Worm (Caenorhabditis elegans): ENCODE measurements around the gene F15H10.5.

F15H10.5 gene

DNA sequence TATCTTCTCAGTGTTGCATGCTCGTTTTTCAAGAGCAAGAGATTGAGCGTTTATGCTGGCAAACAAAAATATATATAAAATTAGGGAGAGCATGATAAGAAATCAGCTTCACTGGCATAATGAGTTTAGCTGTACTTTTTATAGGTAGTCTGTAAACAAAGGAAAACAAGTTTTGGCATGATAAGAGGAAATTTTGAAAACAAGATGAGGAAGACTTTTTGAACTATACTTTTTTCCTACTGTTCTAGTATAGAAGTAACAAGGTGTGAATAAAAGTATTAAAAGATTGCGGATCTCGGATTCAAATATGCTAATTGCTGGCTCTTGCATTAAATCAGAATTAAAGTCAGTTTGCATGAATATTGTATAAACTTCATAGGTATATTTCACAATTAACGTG is at the start of gene F15H10.5:
Gene F15H10.5, minus strand, starts transcription at position 101 of the 400 bp plus-strand sequence.
- TF ChIP-seq ama-1 (optimal IDR thresholded peaks at IDR 0.05) (no peak), F13C5.2 (tag; optimal IDR thresholded peaks at IDR 0.05) (no peak), sea-1 (GFP tag; conservative IDR thresholded peaks at IDR 0.05) (no peak), ceh-36 (tag; optimal IDR thresholded peaks at IDR 0.05) (no peak), tra-4 (tag; optimal IDR thresholded peaks at IDR 0.05) (no peak), scrt-1 (GFP tag; IDR thresholded peaks at IDR 0.05) (no peak), ets-7 (tag; optimal IDR thresholded peaks at IDR 0.05) (no peak), pes-1 (GFP tag; IDR thresholded peaks at IDR 0.05) (no peak), hmbx-1 (tag; optimal IDR thresholded peaks at IDR 0.05) (no peak), hmg-4 (GFP tag; optimal IDR thresholded peaks at IDR 0.05) (no peak), B0310.2 (tag; optimal IDR thresholded peaks at IDR 0.05) (no peak), ceh-13 (GFP tag; optimal IDR thresholded peaks at IDR 0.05) (no peak), hnd-1 (tag; optimal IDR thresholded peaks at IDR 0.05) (no peak), tbx-37 (GFP tag; conservative IDR thresholded peaks at IDR 0.05) (no peak), tbx-11 (GFP tag; IDR thresholded peaks at IDR 0.05) (no peak), flt-1 (GFP tag; IDR thresholded peaks at IDR 0.05) (no peak), aly-1 (tag; optimal IDR thresholded peaks at IDR 0.05) (no peak)

DNA sequence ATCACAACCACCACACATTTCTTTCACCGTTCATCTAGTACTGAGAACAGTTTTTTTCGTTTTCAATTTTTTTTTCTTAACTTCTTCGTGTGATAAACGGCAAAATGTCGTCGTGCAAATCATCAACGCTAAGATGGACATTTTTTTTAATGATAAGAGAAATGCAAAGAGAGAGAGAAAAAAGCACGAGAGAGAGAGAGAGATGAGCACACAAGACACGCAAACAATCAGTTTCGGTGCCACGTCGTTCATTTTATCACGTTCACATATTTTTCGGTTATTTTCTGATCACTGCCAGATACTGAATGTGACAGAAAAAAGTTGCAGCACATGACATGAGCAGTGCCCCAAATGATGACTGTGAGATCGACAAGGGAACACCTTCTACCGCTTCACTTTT is 49.3 kb upstream of the F15H10.5 start, which contains the start of gene egl-9:
Gene egl-9, plus strand, starts transcription at position 328 of the 400 bp plus-strand sequence.
- no peak for TF ChIP-seq B0310.2 (tag; optimal IDR thresholded peaks at IDR 0.05)

ce11 chrV:10467659-10468058 is 48.8 kb upstream of the F15H10.5 start:
- no peak for TF ChIP-seq ceh-36 (tag; optimal IDR thresholded peaks at IDR 0.05)
- TF ChIP-seq tbx-11 (GFP tag; IDR thresholded peaks at IDR 0.05), result no peak
- TF ChIP-seq scrt-1 (GFP tag; IDR thresholded peaks at IDR 0.05), result no peak
- no peak for TF ChIP-seq B0310.2 (tag; optimal IDR thresholded peaks at IDR 0.05)
- no peak for TF ChIP-seq F13C5.2 (tag; optimal IDR thresholded peaks at IDR 0.05)
- TF ChIP-seq hmg-4 (GFP tag; optimal IDR thresholded peaks at IDR 0.05), result no peak
- TF ChIP-seq ama-1 (optimal IDR thresholded peaks at IDR 0.05), result no peak
- TF ChIP-seq ets-7 (tag; optimal IDR thresholded peaks at IDR 0.05), result no peak
- TF ChIP-seq pes-1 (GFP tag; IDR thresholded peaks at IDR 0.05), result no peak
- TF ChIP-seq hmbx-1 (tag; optimal IDR thresholded peaks at IDR 0.05), result no peak
- TF ChIP-seq hnd-1 (tag; optimal IDR thresholded peaks at IDR 0.05), result no peak

DNA sequence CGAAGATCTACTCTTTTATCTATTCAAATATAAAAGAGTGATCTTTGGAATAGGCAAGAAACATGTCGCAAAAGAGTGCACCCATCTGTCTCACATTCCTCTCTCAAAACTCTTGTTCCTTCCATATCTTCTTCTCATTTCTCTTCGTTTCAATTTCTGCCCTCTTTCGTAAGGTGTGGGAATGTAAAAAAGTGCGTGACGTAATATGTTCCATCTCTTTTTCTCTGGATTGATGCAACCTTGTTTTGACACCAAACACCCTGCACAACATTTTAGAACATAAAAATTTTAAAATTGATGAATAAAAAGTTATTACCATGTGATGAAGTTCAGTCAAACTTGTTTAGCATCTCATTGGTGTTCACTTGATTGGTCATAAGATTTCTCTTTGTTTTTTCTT is 48.2 kb upstream of the F15H10.5 start:
- no peak for TF ChIP-seq B0310.2 (tag; optimal IDR thresholded peaks at IDR 0.05)
- no peak for TF ChIP-seq hmg-4 (GFP tag; optimal IDR thresholded peaks at IDR 0.05)
- TF ChIP-seq hnd-1 (tag; optimal IDR thresholded peaks at IDR 0.05), result no peak
- TF ChIP-seq tbx-11 (GFP tag; IDR thresholded peaks at IDR 0.05), result no peak
- TF ChIP-seq ceh-13 (GFP tag; optimal IDR thresholded peaks at IDR 0.05), result no peak
- no peak for TF ChIP-seq scrt-1 (GFP tag; IDR thresholded peaks at IDR 0.05)
- TF ChIP-seq ets-7 (tag; optimal IDR thresholded peaks at IDR 0.05), result no peak
- no peak for TF ChIP-seq F13C5.2 (tag; optimal IDR thresholded peaks at IDR 0.05)
- no peak for TF ChIP-seq tbx-37 (GFP tag; conservative IDR thresholded peaks at IDR 0.05)
- no peak for TF ChIP-seq tra-4 (tag; optimal IDR thresholded peaks at IDR 0.05)
- no peak for TF ChIP-seq sea-1 (GFP tag; conservative IDR thresholded peaks at IDR 0.05)
- TF ChIP-seq hmbx-1 (tag; optimal IDR thresholded peaks at IDR 0.05), result no peak
- no peak for TF ChIP-seq ama-1 (optimal IDR thresholded peaks at IDR 0.05)
- TF ChIP-seq ceh-36 (tag; optimal IDR thresholded peaks at IDR 0.05), result no peak

DNA sequence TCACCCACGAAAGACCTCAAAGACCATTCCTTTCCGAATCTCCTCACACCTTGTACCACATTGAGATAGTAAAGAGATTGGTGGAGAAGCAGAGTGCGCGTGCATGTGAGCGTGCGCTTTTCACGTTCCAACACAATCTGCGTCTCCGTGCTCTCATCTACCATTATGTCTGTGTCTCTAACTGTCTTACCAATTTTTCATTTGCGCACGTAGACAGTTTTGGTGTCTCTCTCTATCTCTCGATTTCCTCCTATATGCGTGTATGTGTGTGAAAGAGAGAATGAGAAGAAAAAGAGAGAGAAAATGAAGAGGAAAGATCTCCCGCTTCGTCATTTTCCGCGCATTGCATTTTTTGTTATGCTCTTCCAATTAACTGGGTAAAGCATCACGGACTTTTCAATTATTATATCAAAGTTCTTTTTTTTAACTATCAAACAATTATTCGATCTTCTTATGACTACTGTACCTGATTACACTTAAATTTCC is 47.8 kb upstream of the F15H10.5 start:
- TF ChIP-seq hmg-4 (GFP tag; optimal IDR thresholded peaks at IDR 0.05), result peak; percentile 55
- TF ChIP-seq F13C5.2 (tag; optimal IDR thresholded peaks at IDR 0.05), result peak; percentile 14
- TF ChIP-seq B0310.2 (tag; optimal IDR thresholded peaks at IDR 0.05), result no peak

DNA sequence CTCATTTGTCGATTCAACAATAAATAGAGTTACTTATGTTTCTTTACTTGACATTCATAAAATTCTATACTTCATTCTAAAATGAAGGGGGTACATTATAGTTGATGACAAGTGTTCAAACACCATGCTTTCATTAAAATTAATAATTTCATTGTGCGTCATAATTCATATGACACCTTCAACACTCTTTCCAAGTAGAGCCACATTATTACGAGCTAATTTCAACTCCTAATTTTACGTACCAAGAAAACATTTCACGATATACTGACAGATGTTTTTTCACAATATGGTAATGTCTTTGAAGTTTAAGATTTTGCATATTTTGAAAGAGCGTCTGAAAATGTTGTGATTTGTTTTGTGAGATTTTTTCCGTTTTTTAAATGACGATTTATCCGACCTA is 46.6 kb upstream of the F15H10.5 start:
- TF ChIP-seq pes-1 (GFP tag; IDR thresholded peaks at IDR 0.05) (no peak), tra-4 (tag; optimal IDR thresholded peaks at IDR 0.05) (no peak), ets-7 (tag; optimal IDR thresholded peaks at IDR 0.05) (no peak), scrt-1 (GFP tag; IDR thresholded peaks at IDR 0.05) (no peak), tbx-11 (GFP tag; IDR thresholded peaks at IDR 0.05) (no peak), B0310.2 (tag; optimal IDR thresholded peaks at IDR 0.05) (no peak), hmg-4 (GFP tag; optimal IDR thresholded peaks at IDR 0.05) (no peak), aly-1 (tag; optimal IDR thresholded peaks at IDR 0.05) (no peak), ceh-13 (GFP tag; optimal IDR thresholded peaks at IDR 0.05) (no peak), tbx-37 (GFP tag; conservative IDR thresholded peaks at IDR 0.05) (no peak), F13C5.2 (tag; optimal IDR thresholded peaks at IDR 0.05) (no peak), hnd-1 (tag; optimal IDR thresholded peaks at IDR 0.05) (no peak), sea-1 (GFP tag; conservative IDR thresholded peaks at IDR 0.05) (no peak), ceh-36 (tag; optimal IDR thresholded peaks at IDR 0.05) (no peak)

- TF ChIP-seq ama-1 (optimal IDR thresholded peaks at IDR 0.05) (no peak), pes-1 (GFP tag; IDR thresholded peaks at IDR 0.05) (no peak), hnd-1 (tag; optimal IDR thresholded peaks at IDR 0.05) (no peak), tbx-11 (GFP tag; IDR thresholded peaks at IDR 0.05) (no peak), tbx-37 (GFP tag; conservative IDR thresholded peaks at IDR 0.05) (no peak), tra-4 (tag; optimal IDR thresholded peaks at IDR 0.05) (no peak), hmbx-1 (tag; optimal IDR thresholded peaks at IDR 0.05) (no peak), sea-1 (GFP tag; conservative IDR thresholded peaks at IDR 0.05) (no peak), ceh-36 (tag; optimal IDR thresholded peaks at IDR 0.05) (no peak), flt-1 (GFP tag; IDR thresholded peaks at IDR 0.05) (no peak), F13C5.2 (tag; optimal IDR thresholded peaks at IDR 0.05) (no peak), scrt-1 (GFP tag; IDR thresholded peaks at IDR 0.05) (no peak), hmg-4 (GFP tag; optimal IDR thresholded peaks at IDR 0.05) (no peak), ets-7 (tag; optimal IDR thresholded peaks at IDR 0.05) (no peak), ceh-13 (GFP tag; optimal IDR thresholded peaks at IDR 0.05) (no peak), B0310.2 (tag; optimal IDR thresholded peaks at IDR 0.05) (no peak), aly-1 (tag; optimal IDR thresholded peaks at IDR 0.05) (no peak)
Observed at ce11 chrV:10464746-10465145, 45.9 kb upstream of the F15H10.5 start.

ce11 chrV:10464160-10464559 is 45.3 kb upstream of the F15H10.5 start:
- TF ChIP-seq ets-7 (tag; optimal IDR thresholded peaks at IDR 0.05), result no peak
- no peak for TF ChIP-seq hnd-1 (tag; optimal IDR thresholded peaks at IDR 0.05)
- no peak for TF ChIP-seq hmg-4 (GFP tag; optimal IDR thresholded peaks at IDR 0.05)
